Worm (Caenorhabditis elegans): Measurements from ENCODE around the gene W05H9.2.

DNA sequence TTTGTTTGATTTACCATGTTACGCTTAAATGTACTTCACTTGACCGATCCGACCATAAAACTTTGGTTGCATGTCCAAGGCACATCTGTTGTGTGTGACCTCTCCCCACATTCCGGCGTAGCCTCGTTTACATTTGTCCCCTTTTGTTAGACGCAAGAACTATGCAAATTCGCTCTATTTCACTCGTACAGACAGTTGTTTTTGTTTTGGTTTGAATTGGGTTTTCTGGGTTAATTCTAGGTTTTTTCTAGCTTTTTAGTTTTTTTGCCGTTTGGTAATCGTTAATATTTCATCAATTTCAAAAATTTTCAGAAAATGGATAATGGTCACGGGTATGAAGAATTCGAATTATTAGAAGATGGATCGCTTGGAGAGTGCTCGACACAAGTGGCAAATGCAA lies 26.0 kb downstream of the W05H9.2 start, which contains the start of gene mom-1:
- no peak for TF ChIP-seq ceh-2 (tag; optimal IDR thresholded peaks at IDR 0.05)
- no peak for TF ChIP-seq nhr-11 (tag; optimal IDR thresholded peaks at IDR 0.05)
- no peak for TF ChIP-seq K09A11.1 (tag; optimal IDR thresholded peaks at IDR 0.05; ENCODE audit: insufficient read depth)
- no peak for TF ChIP-seq ttx-3 (tag; optimal IDR thresholded peaks at IDR 0.05)
- TF ChIP-seq pha-4 (tag; optimal IDR thresholded peaks at IDR 0.05) = no peak
- TF ChIP-seq unc-3 (GFP tag; conservative IDR thresholded peaks at IDR 0.05) = no peak
- TF ChIP-seq unc-3 (tag; optimal IDR thresholded peaks at IDR 0.05) = no peak

All from whole organism, late embryonic.